Fruit fly (Drosophila melanogaster): ENCODE data around the gene Tmem214.
A peak's percentile ranks its signal among the peaks of the same experiment; 100 is the strongest.

Gene Tmem214

dm6 chr2L:10987370-10987853 lies 17.3 kb upstream of the Tmem214 start, which contains the start of the genes piwi and CG12253:
piwi (minus strand) TSS chr2L:10987420.
CG12253 (plus strand) TSS chr2L:10987806.
- TF ChIP-seq usp (GFP tag; optimal IDR thresholded peaks at IDR 0.05) (no peak), CG8478 (optimal IDR thresholded peaks at IDR 0.05) (no peak), psq (optimal IDR thresholded peaks at IDR 0.05) (no peak), pan (optimal IDR thresholded peaks at IDR 0.05) (no peak), EcR (GFP tag; optimal IDR thresholded peaks at IDR 0.05) (no peak), Dll (optimal IDR thresholded peaks at IDR 0.05) (no peak)

- TF ChIP-seq psq (optimal IDR thresholded peaks at IDR 0.05): no peak
- no peak for TF ChIP-seq Dll (optimal IDR thresholded peaks at IDR 0.05)
- no peak for TF ChIP-seq CG8478 (optimal IDR thresholded peaks at IDR 0.05)
- no peak for TF ChIP-seq EcR (GFP tag; optimal IDR thresholded peaks at IDR 0.05)
- no peak for TF ChIP-seq pan (optimal IDR thresholded peaks at IDR 0.05)
- no peak for TF ChIP-seq usp (GFP tag; optimal IDR thresholded peaks at IDR 0.05)
Measured at dm6 chr2L:10986138-10986537, 16.1 kb upstream of the Tmem214 start.

- TF ChIP-seq CG8478 (optimal IDR thresholded peaks at IDR 0.05): no peak
- peak; percentile 46 for TF ChIP-seq pan (optimal IDR thresholded peaks at IDR 0.05)
Measured at dm6 chr2L:10976864-10977586, 7.0 kb upstream of the Tmem214 start.

- TF ChIP-seq CG8478 (optimal IDR thresholded peaks at IDR 0.05) (no peak), psq (optimal IDR thresholded peaks at IDR 0.05) (no peak), Dll (optimal IDR thresholded peaks at IDR 0.05) (no peak), usp (GFP tag; optimal IDR thresholded peaks at IDR 0.05) (no peak), EcR (GFP tag; optimal IDR thresholded peaks at IDR 0.05) (no peak)
Measured at dm6 chr2L:10976046-10976863, 6.2 kb upstream of the Tmem214 start, which contains the start of the genes ATPsynG and SCAR. ATPsynG (minus strand) TSS chr2L:10976399. SCAR (plus strand) TSS chr2L:10976772.

dm6 chr2L:10975193-10975592 lies 5.1 kb upstream of the Tmem214 start, which contains the start of gene abo:
abo (minus strand) TSS chr2L:10975293.
- TF ChIP-seq CG8478 (optimal IDR thresholded peaks at IDR 0.05) (no peak), pan (optimal IDR thresholded peaks at IDR 0.05) (no peak), EcR (GFP tag; optimal IDR thresholded peaks at IDR 0.05) (no peak), psq (optimal IDR thresholded peaks at IDR 0.05) (no peak), Dll (optimal IDR thresholded peaks at IDR 0.05) (no peak), usp (GFP tag; optimal IDR thresholded peaks at IDR 0.05) (no peak)

dm6 chr2L:10974638-10975037 lies 4.6 kb upstream of the Tmem214 start:
- no peak for TF ChIP-seq psq (optimal IDR thresholded peaks at IDR 0.05)
- TF ChIP-seq pan (optimal IDR thresholded peaks at IDR 0.05): no peak
- no peak for TF ChIP-seq CG8478 (optimal IDR thresholded peaks at IDR 0.05)
- TF ChIP-seq EcR (GFP tag; optimal IDR thresholded peaks at IDR 0.05): no peak
- no peak for TF ChIP-seq usp (GFP tag; optimal IDR thresholded peaks at IDR 0.05)
- no peak for TF ChIP-seq Dll (optimal IDR thresholded peaks at IDR 0.05)

dm6 chr2L:10972224-10972623 lies 2.1 kb upstream of the Tmem214 start, which contains the start of gene CG16743:
CG16743 (plus strand) TSS chr2L:10972280.
- TF ChIP-seq Dll (optimal IDR thresholded peaks at IDR 0.05) (no peak), EcR (GFP tag; optimal IDR thresholded peaks at IDR 0.05) (no peak), psq (optimal IDR thresholded peaks at IDR 0.05) (no peak), CG8478 (optimal IDR thresholded peaks at IDR 0.05) (no peak), pan (optimal IDR thresholded peaks at IDR 0.05) (no peak), usp (GFP tag; optimal IDR thresholded peaks at IDR 0.05) (no peak)

dm6 chr2L:10968009-10968383 lies 2.1 kb downstream of the Tmem214 start:
- TF ChIP-seq Dll (optimal IDR thresholded peaks at IDR 0.05): no peak
- no peak for TF ChIP-seq usp (GFP tag; optimal IDR thresholded peaks at IDR 0.05)

dm6 chr2L:10967257-10968008 lies 2.6 kb downstream of the Tmem214 start:
- TF ChIP-seq usp (GFP tag; optimal IDR thresholded peaks at IDR 0.05) (no peak), Dll (optimal IDR thresholded peaks at IDR 0.05) (no peak), CG8478 (optimal IDR thresholded peaks at IDR 0.05) (no peak), EcR (GFP tag; optimal IDR thresholded peaks at IDR 0.05) (no peak), pan (optimal IDR thresholded peaks at IDR 0.05) (no peak), psq (optimal IDR thresholded peaks at IDR 0.05) (no peak)

- TF ChIP-seq Dll (optimal IDR thresholded peaks at IDR 0.05) (no peak), psq (optimal IDR thresholded peaks at IDR 0.05) (no peak), CG8478 (optimal IDR thresholded peaks at IDR 0.05) (no peak), EcR (GFP tag; optimal IDR thresholded peaks at IDR 0.05) (no peak), usp (GFP tag; optimal IDR thresholded peaks at IDR 0.05) (no peak), pan (optimal IDR thresholded peaks at IDR 0.05) (no peak)
Measured at dm6 chr2L:10965962-10966361, 4.1 kb downstream of the Tmem214 start.

- TF ChIP-seq psq (optimal IDR thresholded peaks at IDR 0.05): no peak
- TF ChIP-seq Dll (optimal IDR thresholded peaks at IDR 0.05): no peak
Measured at dm6 chr2L:10964493-10964892, 5.6 kb downstream of the Tmem214 start.

- TF ChIP-seq psq (optimal IDR thresholded peaks at IDR 0.05) (no peak), CG8478 (optimal IDR thresholded peaks at IDR 0.05) (no peak), Dll (optimal IDR thresholded peaks at IDR 0.05) (no peak), usp (GFP tag; optimal IDR thresholded peaks at IDR 0.05) (no peak), EcR (GFP tag; optimal IDR thresholded peaks at IDR 0.05) (no peak), pan (optimal IDR thresholded peaks at IDR 0.05) (no peak)
Measured at dm6 chr2L:10963979-10964378, 6.1 kb downstream of the Tmem214 start, which contains the start of gene dpr2. dpr2 (minus strand) TSS chr2L:10964153.
